Fruit fly (Drosophila melanogaster): ENCODE results near the gene CG43056.

Gene CG43056

dm6 chr2L:4459543-4459942 lies 22.0 kb downstream of the CG43056 start, which contains the start of the genes mRpL27 and CG15435 (continued):
- TF ChIP-seq CG10431 (GFP tag; optimal IDR thresholded peaks at IDR 0.05) (no peak), D19A (tag; optimal IDR thresholded peaks at IDR 0.05) (no peak), CG15696 (tag; optimal IDR thresholded peaks at IDR 0.05) (peak; percentile 30), wor (GFP tag; IDR thresholded peaks at IDR 0.05) (no peak), nmo (GFP tag; optimal IDR thresholded peaks at IDR 0.05) (peak; percentile 78), corto (GFP tag; optimal IDR thresholded peaks at IDR 0.05) (no peak), odd (GFP tag; optimal IDR thresholded peaks at IDR 0.05) (no peak), CG12236 (GFP tag; optimal IDR thresholded peaks at IDR 0.05) (no peak), gfzf (GFP tag; optimal IDR thresholded peaks at IDR 0.05) (no peak), MBD-R2 (GFP tag; IDR thresholded peaks at IDR 0.05) (peak; percentile 71), eyg (GFP tag; optimal IDR thresholded peaks at IDR 0.05) (no peak), br (optimal IDR thresholded peaks at IDR 0.05) (no peak), CG16779 (GFP tag; IDR thresholded peaks at IDR 0.05) (no peak), Six4 (GFP tag; optimal IDR thresholded peaks at IDR 0.05) (no peak), CG17912 (GFP tag; optimal IDR thresholded peaks at IDR 0.05) (peak; percentile 27), kay (GFP tag; optimal IDR thresholded peaks at IDR 0.05) (no peak), crol (GFP tag; IDR thresholded peaks at IDR 0.05) (no peak), eve (GFP tag; optimal IDR thresholded peaks at IDR 0.05) (no peak), dysf (GFP tag; IDR thresholded peaks at IDR 0.05) (peak; percentile 34; the same call in 1 of the 3 replicates), Hr51 (GFP tag; optimal IDR thresholded peaks at IDR 0.05) (peak in 1 of 2 experiments; percentile 44), CG43689 (GFP tag; IDR thresholded peaks at IDR 0.05) (no peak), CG17385 (GFP tag; optimal IDR thresholded peaks at IDR 0.05) (peak; percentile 7), ranshi (GFP tag; IDR thresholded peaks at IDR 0.05) (no peak), Eip74EF (GFP tag; optimal IDR thresholded peaks at IDR 0.05) (peak in 1 of 2 experiments; percentile 23), CG31388 (GFP tag; optimal IDR thresholded peaks at IDR 0.05) (no peak), NC2α (GFP tag; optimal IDR thresholded peaks at IDR 0.05) (no peak), CG6765 (GFP tag; optimal IDR thresholded peaks at IDR 0.05) (no peak), Deaf1 (tag; optimal IDR thresholded peaks at IDR 0.05) (no peak), Hr3 (GFP tag; optimal IDR thresholded peaks at IDR 0.05) (peak; percentile 42), Sry-β (GFP tag; optimal IDR thresholded peaks at IDR 0.05) (peak; percentile 95), grau (tag; optimal IDR thresholded peaks at IDR 0.05) (peak; percentile 58), tin (GFP tag; optimal IDR thresholded peaks at IDR 0.05) (no peak), CkIIα-i1 (GFP tag; IDR thresholded peaks at IDR 0.05) (no peak), sr (GFP tag; IDR thresholded peaks at IDR 0.05) (0 out of 3 replicates have a peak, but pooled peaks have one; percentile 22), CG10979 (tag; optimal IDR thresholded peaks at IDR 0.05) (peak; percentile 20), nerfin-1 (tag; optimal IDR thresholded peaks at IDR 0.05) (peak; percentile 39), CG17359 (tag; optimal IDR thresholded peaks at IDR 0.05) (no peak), Elba2 (GFP tag; optimal IDR thresholded peaks at IDR 0.05) (peak; percentile 22), hkb (optimal IDR thresholded peaks at IDR 0.05) (peak; percentile 98), hkb (GFP tag; IDR thresholded peaks at IDR 0.05) (no peak), dmrt99B (tag; optimal IDR thresholded peaks at IDR 0.05) (peak; percentile 15), Ets65A (GFP tag) (peak; percentile 86), dm (GFP tag; optimal IDR thresholded peaks at IDR 0.05) (peak; percentile 3), ERR (GFP tag; optimal IDR thresholded peaks at IDR 0.05) (no peak), Blimp-1 (GFP tag; optimal IDR thresholded peaks at IDR 0.05) (no peak), oc (tag; optimal IDR thresholded peaks at IDR 0.05) (no peak), Sin3A (optimal IDR thresholded peaks at IDR 0.05) (peak; percentile 77), cg (GFP tag; optimal IDR thresholded peaks at IDR 0.05) (no peak), CG34422 (GFP tag; IDR thresholded peaks at IDR 0.05) (no peak), Nf-YB (GFP tag; optimal IDR thresholded peaks at IDR 0.05) (no peak), otp (GFP tag; IDR thresholded peaks at IDR 0.05) (no peak), prd (optimal IDR thresholded peaks at IDR 0.05) (no peak), prd (GFP tag; IDR thresholded peaks at IDR 0.05) (peak; percentile 28; the same call in 1 of the 3 replicates)

Measured in whole organism, embryonic.